Worm (Caenorhabditis elegans): ENCODE data around the gene pid-1.

DNA sequence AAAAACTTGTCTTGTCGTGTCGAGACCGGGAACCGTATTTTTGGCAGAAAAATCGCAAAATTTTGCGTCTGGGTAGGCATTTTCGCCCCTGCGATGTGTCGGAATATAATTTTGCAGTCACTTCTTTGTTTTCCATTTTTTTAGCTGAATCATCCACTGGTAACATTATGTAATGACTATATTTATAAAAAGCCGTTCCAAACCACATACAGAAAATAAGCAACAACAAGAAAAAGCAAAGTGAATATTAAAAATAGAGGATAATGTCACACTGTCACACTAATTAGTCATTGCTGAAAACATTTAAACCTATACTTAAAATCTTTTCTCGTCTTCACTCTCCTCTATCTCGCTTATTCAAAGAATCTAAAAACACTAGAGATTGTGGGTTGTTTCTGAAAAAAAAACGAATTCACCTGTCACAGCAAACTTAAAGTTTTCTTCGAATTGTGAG, 19.0 kb upstream of the pid-1 start, which contains the start of gene sre-1:
- TF ChIP-seq nhr-237 (tag; optimal IDR thresholded peaks at IDR 0.05) (no peak), zip-8 (tag; optimal IDR thresholded peaks at IDR 0.05) (no peak), elt-3 (tag; optimal IDR thresholded peaks at IDR 0.05) (no peak), ceh-83 (GFP tag; optimal IDR thresholded peaks at IDR 0.05) (no peak), sptf-1 (tag; optimal IDR thresholded peaks at IDR 0.05) (no peak), nhr-28 (tag; optimal IDR thresholded peaks at IDR 0.05) (no peak), elt-1 (tag; optimal IDR thresholded peaks at IDR 0.05; ENCODE audit: borderline replicate concordance, insufficient read depth) (no peak)
